Fruit fly (Drosophila melanogaster): ENCODE data around the gene CG17930.

- TF ChIP-seq CG14711 (tag; optimal IDR thresholded peaks at IDR 0.05) = no peak
- TF ChIP-seq CG33017 (tag; optimal IDR thresholded peaks at IDR 0.05) = no peak
Measured at dm6 chr3R:16323093-16323492, 4.6 kb upstream of the CG17930 start, which contains the start of gene CG6901.

Measured in whole organism, adult.